Worm (Caenorhabditis elegans): Measurements from ENCODE around the gene K10C9.7.

DNA sequence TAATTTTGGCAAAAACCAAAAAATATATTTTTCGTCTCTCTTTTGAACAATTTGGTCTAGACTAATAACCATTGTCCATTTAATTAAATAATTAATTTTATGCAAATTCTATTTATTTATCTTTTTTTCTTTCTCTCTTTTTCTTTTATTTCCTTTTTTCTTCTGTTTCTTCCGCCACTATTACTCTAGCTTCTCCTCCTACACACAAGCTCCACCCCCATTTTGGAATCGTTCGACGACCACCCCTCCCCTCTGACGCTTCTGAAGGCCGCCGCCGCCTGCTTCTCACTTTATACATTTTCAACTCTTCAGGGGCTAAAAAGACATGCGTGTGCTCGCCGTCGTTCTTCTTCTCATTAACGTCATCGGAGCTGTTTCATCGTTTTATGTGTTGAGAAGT is 7.6 kb upstream of the K10C9.7 start, which contains the start of gene K10C9.1:
- TF ChIP-seq xbp-1 (tag; optimal IDR thresholded peaks at IDR 0.05), result no peak
- no peak for TF ChIP-seq ama-1 (optimal IDR thresholded peaks at IDR 0.05)
